Fruit fly (Drosophila melanogaster) whole organism, embryonic: ENCODE data around the gene CG10254.

ENCODE experiments used
- Antp ChIP-seq: fragments of 200-800 bp; sonication (Bioruptor generic); optimal IDR thresholded peaks from 3 replicates; lab custom pipeline; 2016; ENCODE audit warnings: missing biosample characterization, missing genetic modification characterization
- Atf-2 ChIP-seq: fragments of 200-800 bp; sonication (Bioruptor generic); optimal IDR thresholded peaks from 2 replicates; lab custom pipeline; 2016; ENCODE audit warnings: missing biosample characterization, missing genetic modification characterization
- Blimp-1 ChIP-seq: fragments of 200-800 bp; sonication (Bioruptor generic); optimal IDR thresholded peaks from 3 replicates; lab custom pipeline; 2018; ENCODE audit warnings: missing biosample characterization, missing genetic modification characterization, mild to moderate bottlenecking, moderate library complexity, missing genetic modification reagents
- CG10959 ChIP-seq: fragments of 200-800 bp; sonication (Bioruptor generic); IDR thresholded peaks from 2 replicates; pipeline ENCODE4 v1.3.6; 2022; ENCODE audit warnings: missing biosample characterization, missing genetic modification characterization
- CG11085 ChIP-seq: fragments of 200-800 bp; sonication (Bioruptor generic); IDR thresholded peaks from 2 replicates; pipeline ENCODE4 v1.3.6; 2022; ENCODE audit warnings: missing biosample characterization, missing genetic modification characterization
- CG11456 ChIP-seq: fragments of 200-800 bp; sonication (Bioruptor generic); IDR thresholded peaks from 3 replicates; pipeline ENCODE4 v1.3.6; 2022; ENCODE audit warnings: missing biosample characterization, missing genetic modification characterization
- CG12219 ChIP-seq: fragments of 200-800 bp; sonication (Bioruptor generic); optimal IDR thresholded peaks from 3 replicates; lab custom pipeline; 2018; ENCODE audit warnings: missing biosample characterization, mild to moderate bottlenecking, missing genetic modification characterization
- CG12391 ChIP-seq: fragments of 200-800 bp; sonication (Bioruptor generic); optimal IDR thresholded peaks from 3 replicates; lab custom pipeline; 2018; ENCODE audit warnings: missing biosample characterization, mild to moderate bottlenecking, missing genetic modification characterization, moderate library complexity
- CG12744 ChIP-seq: fragments of 200-800 bp; sonication (Bioruptor generic); optimal IDR thresholded peaks from 2 replicates; lab custom pipeline; 2016; ENCODE audit warnings: missing biosample characterization, missing genetic modification characterization
- CG13775 ChIP-seq: fragments of 200-800 bp; sonication (Bioruptor generic); optimal IDR thresholded peaks from 3 replicates; lab custom pipeline; 2017; ENCODE audit warnings: missing biosample characterization, mild to moderate bottlenecking, missing genetic modification characterization
- CG14667 ChIP-seq: fragments of 200-800 bp; sonication (Bioruptor generic); IDR thresholded peaks from 2 replicates; pipeline ENCODE4 v1.3.6; 2022; ENCODE audit warnings: missing biosample characterization, missing genetic modification characterization
- CG1647 ChIP-seq: fragments of 200-800 bp; sonication (Bioruptor generic); optimal IDR thresholded peaks from 3 replicates; lab custom pipeline; 2016; ENCODE audit warnings: missing biosample characterization, missing genetic modification characterization
- CG16863 ChIP-seq: fragments of 200-800 bp; sonication (Bioruptor generic); optimal IDR thresholded peaks from 3 replicates; lab custom pipeline; 2016; ENCODE audit warnings: missing biosample characterization, missing genetic modification characterization
- CG17186 ChIP-seq: fragments of 200-800 bp; sonication (Bioruptor generic); optimal IDR thresholded peaks from 3 replicates; lab custom pipeline; 2017; ENCODE audit warnings: missing biosample characterization, missing genetic modification reagents, missing genetic modification characterization
- CG17359 ChIP-seq: fragments of 200-800 bp; sonication (Bioruptor generic); optimal IDR thresholded peaks from 3 replicates; lab custom pipeline; 2018; ENCODE audit warnings: missing biosample characterization, mild to moderate bottlenecking, missing genetic modification characterization, moderate library complexity
- CG1792 ChIP-seq: fragments of 200-800 bp; sonication (Bioruptor generic); optimal IDR thresholded peaks from 2 replicates; lab custom pipeline; 2016; ENCODE audit warnings: missing biosample characterization, missing genetic modification characterization
- CG3163 ChIP-seq: fragments of 200-800 bp; sonication (Bioruptor generic); optimal IDR thresholded peaks from 3 replicates; lab custom pipeline; 2016; ENCODE audit warnings: missing biosample characterization, missing genetic modification characterization
- CG32772 ChIP-seq: fragments of 200-800 bp; sonication (Bioruptor generic); IDR thresholded peaks from 2 replicates; pipeline ENCODE4 v1.3.6; 2022; ENCODE audit warnings: missing biosample characterization, missing genetic modification characterization
- CG4617 ChIP-seq: fragments of 200-800 bp; sonication (Bioruptor generic); optimal IDR thresholded peaks from 3 replicates; lab custom pipeline; 2016; ENCODE audit warnings: missing biosample characterization, missing genetic modification characterization, borderline replicate concordance
- CG7372 ChIP-seq: fragments of 200-800 bp; sonication (Bioruptor generic); IDR thresholded peaks from 2 replicates; pipeline ENCODE4 v1.3.6; 2022; ENCODE audit warnings: missing biosample characterization, missing genetic modification characterization
- CG7556 ChIP-seq: fragments of 200-800 bp; sonication (Bioruptor generic); optimal IDR thresholded peaks from 2 replicates; lab custom pipeline; 2017; ENCODE audit warnings: missing biosample characterization, mild to moderate bottlenecking, missing genetic modification characterization
- CG8290 ChIP-seq, 3 experiments: fragments of 200-800 bp; sonication (Bioruptor generic); optimal IDR thresholded peaks; 2 replicates each; lab custom pipeline; 2016 to 2019; ENCODE audit warnings: missing biosample characterization in 3 of 3, missing genetic modification characterization in 3 of 3, mild to moderate bottlenecking in 2 of 3, moderate library complexity in 1 of 3
- CG8478 ChIP-seq: fragments of >200 bp; optimal IDR thresholded peaks from 2 replicates; lab custom pipeline; 2018
- CkIIα-i1 ChIP-seq: fragments of 200-800 bp; sonication (Bioruptor generic); IDR thresholded peaks from 2 replicates; pipeline ENCODE4 v1.3.6; 2022; ENCODE audit warnings: missing biosample characterization, missing genetic modification characterization
- Dad ChIP-seq: fragments of 200-800 bp; sonication (Bioruptor generic); optimal IDR thresholded peaks from 3 replicates; lab custom pipeline; 2016; ENCODE audit warnings: missing biosample characterization, missing genetic modification characterization
- Deaf1 ChIP-seq: fragments of 200-800 bp; optimal IDR thresholded peaks from 3 replicates; lab custom pipeline; 2019; ENCODE audit warnings: missing biosample characterization, mild to moderate bottlenecking, missing genetic modification characterization, moderate library complexity
- Dip3 ChIP-seq: fragments of 200-800 bp; sonication (Bioruptor generic); optimal IDR thresholded peaks from 3 replicates; lab custom pipeline; 2016; ENCODE audit warnings: missing biosample characterization, missing genetic modification characterization
- Doc3 ChIP-seq: fragments of 200-800 bp; sonication (Bioruptor generic); IDR thresholded peaks from 3 replicates; pipeline ENCODE4 v1.3.6; 2022; ENCODE audit warnings: missing biosample characterization, missing genetic modification characterization; ENCODE audit not compliant: partially characterized antibody
- Hr51 ChIP-seq, 2 experiments: fragments of 200-800 bp; sonication (Bioruptor generic); optimal IDR thresholded peaks; 2 replicates in 1 of 2; 3 replicates in 1 of 2; lab custom pipeline; 2016 to 2018; ENCODE audit warnings: missing biosample characterization in 2 of 2, missing genetic modification characterization in 2 of 2, mild to moderate bottlenecking in 1 of 2, moderate library complexity in 1 of 2
- Neu2 ChIP-seq: fragments of 200-800 bp; sonication (Bioruptor generic); optimal IDR thresholded peaks from 3 replicates; lab custom pipeline; 2016; ENCODE audit warnings: missing biosample characterization, missing genetic modification characterization, borderline replicate concordance
- Oaz ChIP-seq: fragments of 200-800 bp; sonication (Bioruptor generic); IDR thresholded peaks from 2 replicates; pipeline ENCODE4 v1.3.6; 2022; ENCODE audit warnings: missing biosample characterization, missing genetic modification characterization
- Six4 ChIP-seq: fragments of 200-800 bp; sonication (Bioruptor generic); optimal IDR thresholded peaks from 2 replicates; lab custom pipeline; 2016; ENCODE audit warnings: missing biosample characterization, missing genetic modification characterization
- Taf1 ChIP-seq: fragments of 200-800 bp; sonication (Bioruptor generic); IDR thresholded peaks from 2 replicates; pipeline ENCODE4 v1.3.6; 2022; ENCODE audit warnings: missing biosample characterization, missing genetic modification characterization
- ap ChIP-seq: fragments of 200-800 bp; sonication (Bioruptor generic); IDR thresholded peaks from 2 replicates; pipeline ENCODE4 v1.3.6; 2022; ENCODE audit warnings: missing biosample characterization, missing genetic modification characterization
- ato ChIP-seq: fragments of 200-800 bp; sonication (Bioruptor generic); IDR thresholded peaks from 2 replicates; pipeline ENCODE4 v1.3.6; 2022; ENCODE audit warnings: missing biosample characterization, missing genetic modification characterization; ENCODE audit not compliant: partially characterized antibody
- chn ChIP-seq: fragments of 200-800 bp; sonication (Bioruptor generic); optimal IDR thresholded peaks from 2 replicates; lab custom pipeline; 2016; ENCODE audit warnings: missing biosample characterization, missing genetic modification characterization
- crp ChIP-seq, 2 experiments: fragments of 200-800 bp; sonication (Bioruptor generic); optimal IDR thresholded peaks; 2 replicates in 1 of 2; 3 replicates in 1 of 2; lab custom pipeline; 2017; ENCODE audit warnings: missing biosample characterization in 2 of 2, missing genetic modification characterization in 2 of 2, mild to moderate bottlenecking in 1 of 2, moderate library complexity in 1 of 2
- dm ChIP-seq: fragments of 200-800 bp; sonication (Bioruptor generic); optimal IDR thresholded peaks from 3 replicates; lab custom pipeline; 2016; ENCODE audit warnings: missing biosample characterization, missing genetic modification characterization
- ems ChIP-seq: fragments of 200-800 bp; sonication (Bioruptor generic); optimal IDR thresholded peaks from 3 replicates; lab custom pipeline; 2016; ENCODE audit warnings: missing biosample characterization, missing genetic modification characterization
- grau ChIP-seq: fragments of 200-800 bp; optimal IDR thresholded peaks from 3 replicates; lab custom pipeline; 2019; ENCODE audit warnings: missing biosample characterization, mild to moderate bottlenecking, missing genetic modification characterization, moderate library complexity
- hb ChIP-seq: fragments of 200-800 bp; sonication (Bioruptor generic); IDR thresholded peaks from 3 replicates; pipeline ENCODE4 v1.3.6; 2022; ENCODE audit warnings: missing biosample characterization, missing genetic modification characterization; ENCODE audit not compliant: partially characterized antibody
- lola ChIP-seq, 3 experiments: fragments of >200 bp in 2 of 3; fragments of 200-800 bp in 1 of 3; sonication (Bioruptor generic) in 1 of 3; optimal IDR thresholded peaks; 2 replicates each; lab custom pipeline; 2017 to 2019; ENCODE audit warnings: missing biosample characterization in 3 of 3, missing genetic modification characterization in 3 of 3, mild to moderate bottlenecking in 1 of 3, moderate library complexity in 1 of 3
- mirr ChIP-seq: fragments of 200-800 bp; sonication (Bioruptor generic); optimal IDR thresholded peaks from 3 replicates; lab custom pipeline; 2018; ENCODE audit warnings: missing biosample characterization, mild to moderate bottlenecking, missing genetic modification characterization
- nau ChIP-seq: fragments of 200-800 bp; sonication (Bioruptor generic); optimal IDR thresholded peaks from 3 replicates; lab custom pipeline; 2017; ENCODE audit warnings: missing biosample characterization, mild to moderate bottlenecking, missing genetic modification characterization, missing genetic modification reagents
- pita ChIP-seq: fragments of 200-800 bp; sonication (Bioruptor generic); optimal IDR thresholded peaks from 2 replicates; lab custom pipeline; 2017; ENCODE audit warnings: missing biosample characterization, mild to moderate bottlenecking, missing genetic modification characterization
- pnt ChIP-seq: fragments of 200-800 bp; sonication (Bioruptor generic); optimal IDR thresholded peaks from 3 replicates; lab custom pipeline; 2016; ENCODE audit warnings: missing biosample characterization, missing genetic modification characterization
- sr ChIP-seq: fragments of 200-800 bp; sonication (Bioruptor generic); IDR thresholded peaks from 3 replicates; pipeline ENCODE4 v1.3.6; 2022; ENCODE audit warnings: missing biosample characterization, missing genetic modification characterization
- sug ChIP-seq: fragments of 200-800 bp; optimal IDR thresholded peaks from 2 replicates; lab custom pipeline; 2019; ENCODE audit warnings: missing biosample characterization, mild to moderate bottlenecking, missing genetic modification characterization, moderate library complexity
- tna ChIP-seq: fragments of 200-800 bp; sonication (Bioruptor generic); IDR thresholded peaks from 2 replicates; pipeline ENCODE4 v1.3.6; 2022; ENCODE audit warnings: missing biosample characterization, missing genetic modification characterization; ENCODE audit not compliant: partially characterized antibody
- trem ChIP-seq: fragments of 200-800 bp; optimal IDR thresholded peaks from 3 replicates; lab custom pipeline; 2019; ENCODE audit warnings: missing biosample characterization, mild to moderate bottlenecking, missing genetic modification characterization, moderate library complexity
- unpg ChIP-seq: fragments of 200-800 bp; sonication (Bioruptor generic); optimal IDR thresholded peaks from 3 replicates; lab custom pipeline; 2018; ENCODE audit warnings: missing biosample characterization, mild to moderate bottlenecking, missing genetic modification characterization, moderate library complexity

CG10254 gene

DNA sequence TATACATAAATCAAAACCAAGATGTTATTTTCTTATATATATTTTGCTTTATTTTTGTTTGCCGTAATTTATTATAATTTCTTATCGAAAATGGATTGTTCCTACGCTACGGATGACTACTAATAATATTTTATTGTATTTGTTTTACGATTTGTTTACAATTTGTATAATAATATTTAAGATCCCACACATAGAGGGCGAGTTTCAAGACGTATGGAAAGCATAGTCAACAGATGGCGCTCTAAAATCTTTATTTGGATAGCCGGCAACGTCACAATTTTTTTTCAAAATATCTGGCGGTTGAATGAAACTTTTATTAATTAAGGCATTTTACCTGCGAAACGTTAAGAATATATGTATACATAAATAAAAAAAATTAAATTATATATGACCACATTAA, 27.2 kb upstream of the CG10254 start (continued):
- no peak for TF ChIP-seq CG32772 (GFP tag; lab: Robert Waterston, UW)
- TF ChIP-seq dm (GFP tag; lab: Kevin White, UChicago) = no peak
- TF ChIP-seq Neu2 = no peak
- TF ChIP-seq Doc3 (GFP tag; lab: Robert Waterston, UW) = no peak
- no peak for TF ChIP-seq ems (GFP tag; lab: Kevin White, UChicago)
- TF ChIP-seq CG14667 (GFP tag; lab: Robert Waterston, UW) = no peak
- no peak for TF ChIP-seq Dip3 (GFP tag; lab: Kevin White, UChicago)
- TF ChIP-seq CG11085 (GFP tag; lab: Robert Waterston, UW) = 0 out of 2 replicates have a peak, but pooled peaks have one; percentile 11
- TF ChIP-seq grau (tag; lab: Kevin White, UChicago) = peak; percentile 56
- TF ChIP-seq sr = no peak
- TF ChIP-seq CG7372 (GFP tag; lab: Robert Waterston, UW) = peak; percentile 13; the same call in 1 of the 2 replicates
- no peak for TF ChIP-seq chn
- no peak for TF ChIP-seq Six4
- TF ChIP-seq CG12219 = no peak
- no peak for TF ChIP-seq lola (GFP tag; optimal IDR thresholded peaks at IDR 0.05; lab: Kevin White, UChicago)
- TF ChIP-seq CG17186 (GFP tag; lab: Kevin White, UChicago) = no peak
- TF ChIP-seq CG13775 (GFP tag; lab: Kevin White, UChicago) = peak; percentile 3
- TF ChIP-seq ap (GFP tag; lab: Robert Waterston, UW) = no peak
- TF ChIP-seq Blimp-1 (GFP tag; lab: Kevin White, UChicago) = no peak
- peak; percentile 6 for TF ChIP-seq CG8290 (GFP tag; optimal IDR thresholded peaks at IDR 0.05; lab: Kevin White, UChicago)
- TF ChIP-seq CG8290 (tag; optimal IDR thresholded peaks at IDR 0.05; lab: Kevin White, UChicago) = peak in 1 of 2 experiments; percentile 46
- TF ChIP-seq pita = peak; percentile 17
- TF ChIP-seq nau = no peak
- peak; percentile 7 for TF ChIP-seq CG4617 (GFP tag; lab: Kevin White, UChicago)
- TF ChIP-seq ato (GFP tag; lab: Robert Waterston, UW) = no peak
- TF ChIP-seq CG12391 = peak; percentile 43
- TF ChIP-seq CG16863 = no peak
- no peak for TF ChIP-seq CG8478
- TF ChIP-seq CG11456 = no peak; the same call in 2 of the 3 replicates
- TF ChIP-seq crp (GFP tag; optimal IDR thresholded peaks at IDR 0.05; lab: Kevin White, UChicago) = no peak
- no peak for TF ChIP-seq CG7556
- TF ChIP-seq Atf-2 (GFP tag; lab: Kevin White, UChicago) = no peak
- TF ChIP-seq CG12744 (GFP tag; lab: Kevin White, UChicago) = no peak
- peak in 1 of 2 experiments; percentile 16 for TF ChIP-seq Hr51 (GFP tag; optimal IDR thresholded peaks at IDR 0.05; lab: Kevin White, UChicago)
- TF ChIP-seq sug (tag; lab: Kevin White, UChicago) = peak; percentile 66
- TF ChIP-seq unpg (GFP tag; lab: Kevin White, UChicago) = peak; percentile 23
- no peak for TF ChIP-seq mirr (GFP tag; lab: Kevin White, UChicago)
- TF ChIP-seq Dad = no peak
- no peak for TF ChIP-seq CG1647 (GFP tag; lab: Kevin White, UChicago)
- TF ChIP-seq CG1792 (GFP tag; lab: Kevin White, UChicago) = no peak
- no peak for TF ChIP-seq CG10959 (GFP tag; lab: Robert Waterston, UW)
- TF ChIP-seq CG3163 = no peak
- peak; percentile 0 for TF ChIP-seq Deaf1
- no peak for TF ChIP-seq Oaz
- TF ChIP-seq hb (GFP tag; lab: Robert Waterston, UW) = no peak
- no peak for TF ChIP-seq CkIIα-i1 (GFP tag; lab: Robert Waterston, UW)
- no peak for TF ChIP-seq pnt
- TF ChIP-seq Taf1 (GFP tag; lab: Robert Waterston, UW) = no peak
- TF ChIP-seq Antp (GFP tag; lab: Kevin White, UChicago) = no peak
- peak; percentile 26 for TF ChIP-seq trem
- peak; percentile 14 for TF ChIP-seq CG17359 (tag; lab: Kevin White, UChicago)
- TF ChIP-seq tna (GFP tag; lab: Robert Waterston, UW) = no peak
